Worm (Caenorhabditis elegans) whole organism, L2 larva: Measurements from ENCODE around the gene col-89.

Experiments used
- C34F6.9 ChIP-seq: fragments of 150-350 bp; optimal IDR thresholded peaks from 2 replicates; lab custom pipeline; 2014; ENCODE audit warnings: missing biosample characterization, missing genetic modification characterization
- F13H6.1 ChIP-seq: sonication (generic microtip); optimal IDR thresholded peaks from 2 replicates; lab custom pipeline; 2016; ENCODE audit warnings: missing genetic modification characterization, missing compliant biosample characterization
- R02D3.7 ChIP-seq: fragments of 150-350 bp; optimal IDR thresholded peaks from 2 replicates; lab custom pipeline; 2014; ENCODE audit warnings: missing biosample characterization, missing genetic modification characterization
- Y55F3AM.14 ChIP-seq: fragments of 200-800 bp; sonication (Bioruptor generic); optimal IDR thresholded peaks from 2 replicates; lab custom pipeline; 2018; ENCODE audit warnings: mild to moderate bottlenecking, missing genetic modification characterization, missing compliant biosample characterization
- ZK546.5 ChIP-seq: sonication (generic microtip); optimal IDR thresholded peaks from 2 replicates; lab custom pipeline; 2017; ENCODE audit warnings: missing biosample characterization, missing genetic modification characterization
- alr-1 ChIP-seq: fragments of 150-350 bp; optimal IDR thresholded peaks from 2 replicates; lab custom pipeline; 2014; ENCODE audit warnings: missing biosample characterization, missing genetic modification characterization
- ama-1 ChIP-seq: fragments of 150-350 bp; optimal IDR thresholded peaks from 2 replicates; lab custom pipeline; 2018; ENCODE audit warnings: inconsistent platforms
- ceh-82 ChIP-seq: fragments of 150-350 bp; optimal IDR thresholded peaks from 2 replicates; lab custom pipeline; 2014; ENCODE audit warnings: missing biosample characterization, missing genetic modification characterization
- crh-2 ChIP-seq: sonication (generic microtip); optimal IDR thresholded peaks from 2 replicates; lab custom pipeline; 2017; ENCODE audit warnings: missing biosample characterization, missing genetic modification characterization
- dmd-4 ChIP-seq: sonication (generic microtip); optimal IDR thresholded peaks from 2 replicates; lab custom pipeline; 2017; ENCODE audit warnings: missing biosample characterization, missing genetic modification characterization
- elt-1 ChIP-seq: fragments of 150-350 bp; optimal IDR thresholded peaks from 2 replicates; lab custom pipeline; 2014; ENCODE audit warnings: missing biosample characterization, missing genetic modification characterization
- elt-3 ChIP-seq: sonication (generic microtip); optimal IDR thresholded peaks from 2 replicates; lab custom pipeline; 2017; ENCODE audit warnings: missing biosample characterization, missing genetic modification characterization
- lin-11 ChIP-seq: fragments of 150-350 bp; sonication (generic microtip); optimal IDR thresholded peaks from 2 replicates; lab custom pipeline; 2014; ENCODE audit warnings: missing biosample characterization, missing genetic modification characterization, inconsistent platforms, mixed read lengths
- lin-39 ChIP-seq: fragments of 150-350 bp; optimal IDR thresholded peaks from 2 replicates; lab custom pipeline; 2014; ENCODE audit warnings: missing biosample characterization, missing genetic modification reagents, missing genetic modification characterization
- lsy-2 ChIP-seq, 2 experiments: fragments of 150-350 bp in 1 of 2; sonication (generic microtip) in 1 of 2; optimal IDR thresholded peaks; 2 replicates each; lab custom pipeline; 2014 to 2017; ENCODE audit warnings: missing biosample characterization in 2 of 2, missing genetic modification characterization in 2 of 2
- mab-5 ChIP-seq: fragments of 150-350 bp; optimal IDR thresholded peaks from 2 replicates; lab custom pipeline; 2014; ENCODE audit warnings: missing biosample characterization, missing genetic modification characterization
- mdl-1 ChIP-seq, 2 experiments: fragments of 150-350 bp in 1 of 2; sonication (generic microtip) in 1 of 2; optimal IDR thresholded peaks; 2 replicates each; lab custom pipeline; 2017; ENCODE audit warnings: missing biosample characterization in 2 of 2, missing genetic modification characterization in 2 of 2
- nhr-12 ChIP-seq: fragments of 150-350 bp; optimal IDR thresholded peaks from 2 replicates; lab custom pipeline; 2014; ENCODE audit warnings: missing biosample characterization, missing genetic modification characterization
- nhr-129 ChIP-seq: fragments of 150-350 bp; optimal IDR thresholded peaks from 2 replicates; lab custom pipeline; 2014; ENCODE audit warnings: missing biosample characterization, missing genetic modification characterization
- nhr-23 ChIP-seq: fragments of 150-350 bp; optimal IDR thresholded peaks from 2 replicates; lab custom pipeline; 2014; ENCODE audit warnings: missing biosample characterization, missing genetic modification reagents, missing genetic modification characterization
- nhr-237 ChIP-seq: fragments of 150-350 bp; optimal IDR thresholded peaks from 2 replicates; lab custom pipeline; 2014; ENCODE audit warnings: missing biosample characterization, missing genetic modification characterization
- nhr-25 ChIP-seq: fragments of 150-350 bp; sonication (generic microtip); optimal IDR thresholded peaks from 3 replicates; lab custom pipeline; 2014; ENCODE audit warnings: missing biosample characterization, missing genetic modification characterization
- nhr-6 ChIP-seq: fragments of 150-350 bp; optimal IDR thresholded peaks from 2 replicates; lab custom pipeline; 2014; ENCODE audit warnings: missing biosample characterization, missing genetic modification characterization
- peb-1 ChIP-seq: fragments of 150-350 bp; optimal IDR thresholded peaks from 2 replicates; lab custom pipeline; 2014; ENCODE audit warnings: missing biosample characterization, missing genetic modification characterization
- sem-4 ChIP-seq: fragments of 150-350 bp; optimal IDR thresholded peaks from 2 replicates; lab custom pipeline; 2014; ENCODE audit warnings: missing biosample characterization, missing genetic modification reagents, missing genetic modification characterization
- sma-3 ChIP-seq: sonication (generic microtip); optimal IDR thresholded peaks from 2 replicates; lab custom pipeline; 2016; ENCODE audit warnings: missing genetic modification reagents, missing genetic modification characterization, missing compliant biosample characterization
- sma-9 ChIP-seq, 2 experiments: fragments of 150-350 bp in 1 of 2; sonication (generic microtip) in 1 of 2; optimal IDR thresholded peaks; 2 replicates each; lab custom pipeline; 2014 to 2016; ENCODE audit warnings: missing genetic modification characterization in 2 of 2, mild to moderate bottlenecking in 1 of 2, missing biosample characterization in 1 of 2, missing compliant biosample characterization in 1 of 2, missing genetic modification reagents in 1 of 2, moderate library complexity in 1 of 2
- snpc-4 ChIP-seq: fragments of 150-350 bp; optimal IDR thresholded peaks from 2 replicates; lab custom pipeline; 2014; ENCODE audit warnings: missing biosample characterization, missing genetic modification characterization
- unc-39 ChIP-seq: fragments of 150-350 bp; optimal IDR thresholded peaks from 2 replicates; lab custom pipeline; 2014; ENCODE audit warnings: missing biosample characterization, missing genetic modification characterization
- unc-55 ChIP-seq: fragments of 150-350 bp; sonication (generic microtip); optimal IDR thresholded peaks from 3 replicates; lab custom pipeline; 2014; ENCODE audit warnings: missing biosample characterization, missing genetic modification reagents, missing genetic modification characterization
- zag-1 ChIP-seq: fragments of 150-350 bp; optimal IDR thresholded peaks from 2 replicates; lab custom pipeline; 2014; ENCODE audit warnings: missing biosample characterization, missing genetic modification characterization
- ztf-1 ChIP-seq: fragments of 200-800 bp; sonication (Bioruptor generic); conservative IDR thresholded peaks from 2 replicates; pipeline ENCODE4 v1.3.6; 2022; ENCODE audit warnings: missing genetic modification characterization, missing compliant biosample characterization
- ztf-11 ChIP-seq: sonication (generic microtip); optimal IDR thresholded peaks from 2 replicates; lab custom pipeline; 2017; ENCODE audit warnings: missing biosample characterization, missing genetic modification characterization
- ztf-4 ChIP-seq: fragments of 150-350 bp; optimal IDR thresholded peaks from 2 replicates; lab custom pipeline; 2014; ENCODE audit warnings: missing biosample characterization, missing genetic modification characterization

Gene col-89

DNA sequence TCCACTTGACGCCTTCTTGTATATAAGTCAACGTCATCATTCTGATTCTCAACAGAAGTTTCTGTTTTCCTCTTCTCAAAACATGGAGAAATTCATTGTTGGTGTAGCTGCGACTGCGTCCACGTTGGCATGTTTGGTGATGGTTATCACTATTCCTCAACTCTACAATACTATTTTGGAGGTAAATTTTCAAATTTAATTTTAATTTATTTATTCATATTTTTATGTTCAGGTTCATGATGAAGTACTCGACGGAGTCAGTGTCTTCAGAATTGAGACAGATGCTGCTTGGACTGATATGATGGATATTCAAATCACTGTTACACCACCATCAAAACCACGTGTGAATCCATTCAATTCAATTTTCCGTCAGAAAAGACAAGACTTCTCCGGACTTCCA lies at the start of gene col-89:
TSS of gene col-89 (plus strand) at position 19 of the 400 bp plus-strand sequence.
- no peak for TF ChIP-seq sma-9 (GFP tag; optimal IDR thresholded peaks at IDR 0.05; lab: Kevin White, UChicago)
- TF ChIP-seq sma-9 (tag; optimal IDR thresholded peaks at IDR 0.05; lab: Kevin White, UChicago) = no peak
- TF ChIP-seq F13H6.1 (tag; lab: Kevin White, UChicago) = no peak
- TF ChIP-seq snpc-4 (tag; lab: Kevin White, UChicago) = no peak
- TF ChIP-seq ama-1 (lab: Kevin White, UChicago) = no peak
- TF ChIP-seq alr-1 (tag; lab: Kevin White, UChicago) = no peak
- TF ChIP-seq ztf-11 (tag; lab: Kevin White, UChicago) = no peak
- TF ChIP-seq ztf-1 (GFP tag; lab: Robert Waterston, UW) = no peak
- no peak for TF ChIP-seq mab-5 (tag; lab: Kevin White, UChicago)
- TF ChIP-seq R02D3.7 = no peak
- TF ChIP-seq nhr-12 = no peak
- TF ChIP-seq lin-11 (tag; lab: Kevin White, UChicago) = no peak
- no peak for TF ChIP-seq peb-1 (tag; lab: Kevin White, UChicago)
- TF ChIP-seq zag-1 (tag; lab: Kevin White, UChicago) = no peak
- no peak for TF ChIP-seq elt-3 (tag; lab: Kevin White, UChicago)
- TF ChIP-seq nhr-237 (tag; lab: Kevin White, UChicago) = no peak
- no peak for TF ChIP-seq nhr-23 (tag; lab: Kevin White, UChicago)
- TF ChIP-seq Y55F3AM.14 (GFP tag; lab: Kevin White, UChicago) = no peak
- TF ChIP-seq dmd-4 (tag; lab: Kevin White, UChicago) = no peak

DNA sequence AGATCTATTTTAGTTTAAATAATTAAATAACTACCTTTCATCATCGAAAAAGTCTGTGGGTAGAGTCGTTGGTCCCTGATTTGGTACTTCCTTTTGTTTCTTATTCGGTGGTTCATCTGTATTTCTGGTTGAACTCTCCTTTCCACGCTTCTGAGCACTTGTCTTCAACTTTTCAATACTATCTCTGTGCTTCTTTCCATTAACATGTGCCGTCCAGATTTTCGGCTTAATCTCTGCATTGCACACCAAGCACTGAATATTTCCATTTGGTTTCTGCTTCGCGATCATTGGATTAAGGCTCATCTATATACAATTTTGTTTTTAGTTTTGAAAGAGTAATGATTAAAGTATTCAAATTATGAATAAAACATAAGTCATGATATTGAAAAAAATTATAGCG lies 48.0 kb upstream of the col-89 start, which contains the start of gene sel-13:
TSS of gene sel-13 (minus strand) at position 303 of the 400 bp plus-strand sequence.
- TF ChIP-seq zag-1 (tag; lab: Kevin White, UChicago) (no peak), nhr-6 (tag; lab: Kevin White, UChicago) (no peak), unc-39 (tag; lab: Kevin White, UChicago) (no peak)
- TF ChIP-seq, all 48 proteins: peak for 0

DNA sequence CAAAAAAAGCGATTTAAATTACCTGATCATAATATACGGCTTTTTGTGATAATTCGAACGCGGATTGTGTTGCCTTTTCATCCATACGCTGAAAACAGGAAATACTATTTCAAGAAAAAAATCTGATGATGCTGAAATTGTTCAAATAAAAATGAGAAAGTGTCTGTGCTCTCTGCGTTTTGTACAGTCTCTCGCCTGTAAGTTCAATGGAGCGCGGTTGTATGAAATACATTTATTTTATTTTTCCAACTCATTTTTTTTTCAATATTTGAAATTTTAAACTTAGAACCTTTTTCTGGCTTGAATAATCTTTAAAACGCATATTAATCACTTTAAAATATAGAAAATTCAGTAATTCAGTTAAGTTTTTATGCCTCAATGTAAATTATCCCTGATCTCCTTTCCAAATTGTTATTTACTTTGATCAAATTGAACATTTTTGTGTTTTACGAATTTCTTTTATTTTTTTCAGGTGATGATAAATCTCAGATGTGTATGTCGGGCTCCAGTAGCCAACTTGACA lies 43.9 kb upstream of the col-89 start, which contains the start of the genes clp-2 and mrpl-16:
TSS of gene clp-2 (minus strand) at position 94 of the 523 bp plus-strand sequence.
TSS of gene mrpl-16 (plus strand) at position 473 of the 523 bp plus-strand sequence.
- peak; percentile 59 for TF ChIP-seq unc-55 (GFP tag; lab: Kevin White, UChicago)
- no peak for TF ChIP-seq nhr-129
- no peak for TF ChIP-seq sma-9 (GFP tag; optimal IDR thresholded peaks at IDR 0.05; lab: Kevin White, UChicago)
- no peak for TF ChIP-seq sma-9 (tag; optimal IDR thresholded peaks at IDR 0.05; lab: Kevin White, UChicago)
- peak; percentile 58 for TF ChIP-seq C34F6.9 (tag; lab: Kevin White, UChicago)
- TF ChIP-seq lsy-2 (tag; optimal IDR thresholded peaks at IDR 0.05; lab: Kevin White, UChicago) = peak in 1 of 2 experiments; percentile 59
- no peak for TF ChIP-seq peb-1 (tag; lab: Kevin White, UChicago)
- TF ChIP-seq ztf-11 (tag; lab: Kevin White, UChicago) = no peak
- peak; percentile 12 for TF ChIP-seq crh-2 (tag; lab: Kevin White, UChicago)
- TF ChIP-seq, all 48 proteins: peak for 4

DNA sequence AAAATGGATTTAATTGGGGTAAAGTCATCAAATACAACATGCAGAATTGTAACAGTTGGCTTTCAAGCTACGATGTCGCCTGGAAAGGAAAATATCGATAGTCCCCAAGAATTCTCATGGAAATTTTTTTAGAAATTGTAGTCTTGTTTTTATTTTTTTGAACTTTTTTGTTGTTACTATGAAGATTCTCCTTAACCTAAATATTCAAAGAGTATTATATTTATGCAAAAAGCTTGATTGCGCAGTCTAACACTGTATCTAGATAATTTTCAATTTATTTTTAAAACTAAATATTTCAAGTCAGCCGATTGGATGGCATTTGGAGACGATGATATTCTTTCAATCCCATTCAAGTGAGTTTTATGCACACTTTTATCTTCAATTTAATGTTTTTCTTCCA lies 42.7 kb upstream of the col-89 start, which contains the start of gene pgap-2:
TSS of gene pgap-2 (plus strand) at position 301 of the 400 bp plus-strand sequence.
- TF ChIP-seq R02D3.7 = no peak
- no peak for TF ChIP-seq sem-4 (tag; lab: Kevin White, UChicago)
- TF ChIP-seq crh-2 (tag; lab: Kevin White, UChicago) = no peak
- TF ChIP-seq ztf-4 (tag; lab: Kevin White, UChicago) = no peak
- TF ChIP-seq elt-1 = no peak
- no peak for TF ChIP-seq ceh-82 (tag; lab: Kevin White, UChicago)
- no peak for TF ChIP-seq nhr-129
- TF ChIP-seq sma-3 = no peak
- TF ChIP-seq nhr-237 (tag; lab: Kevin White, UChicago) = no peak
- TF ChIP-seq lin-39 (tag; lab: Kevin White, UChicago) = no peak
- no peak for TF ChIP-seq peb-1 (tag; lab: Kevin White, UChicago)
- no peak for TF ChIP-seq nhr-25 (tag; lab: Kevin White, UChicago)
- TF ChIP-seq zag-1 (tag; lab: Kevin White, UChicago) = no peak
- no peak for TF ChIP-seq nhr-6 (tag; lab: Kevin White, UChicago)
- no peak for TF ChIP-seq mdl-1 (tag; optimal IDR thresholded peaks at IDR 0.05; lab: Kevin White, UChicago)
- no peak for TF ChIP-seq ZK546.5
- TF ChIP-seq snpc-4 (tag; lab: Kevin White, UChicago) = no peak
- no peak for TF ChIP-seq C34F6.9 (tag; lab: Kevin White, UChicago)
- no peak for TF ChIP-seq F13H6.1 (tag; lab: Kevin White, UChicago)
